Worm (Caenorhabditis elegans) whole organism, early embryonic: ENCODE measurements around the gene F28F5.4.

Experiments
- ama-1 ChIP-seq: fragments of 150-350 bp; optimal IDR thresholded peaks from 2 replicates; lab custom pipeline; 2014
- ceh-36 ChIP-seq: sonication (generic microtip); optimal IDR thresholded peaks from 2 replicates; lab custom pipeline; 2016; ENCODE audit warnings: missing genetic modification characterization, inconsistent platforms, missing compliant biosample characterization
- ets-7 ChIP-seq: sonication (generic microtip); optimal IDR thresholded peaks from 2 replicates; lab custom pipeline; 2016; ENCODE audit warnings: missing genotype, missing genetic modification characterization, missing compliant biosample characterization
- flt-1 ChIP-seq: fragments of 200-800 bp; sonication (Bioruptor generic); IDR thresholded peaks from 2 replicates; pipeline ENCODE4 v1.3.6; 2022; ENCODE audit warnings: missing genetic modification characterization, missing compliant biosample characterization
- hmg-4 ChIP-seq: fragments of 200-800 bp; sonication (Bioruptor generic); optimal IDR thresholded peaks from 2 replicates; lab custom pipeline; 2018; ENCODE audit warnings: mild to moderate bottlenecking, missing genetic modification characterization, missing compliant biosample characterization
- pes-1 ChIP-seq: fragments of 200-800 bp; sonication (Bioruptor generic); IDR thresholded peaks from 2 replicates; pipeline ENCODE4 v1.3.6; 2022; ENCODE audit warnings: missing genetic modification reagents, missing genetic modification characterization, missing compliant biosample characterization
- sea-1 ChIP-seq: fragments of 200-800 bp; sonication (Bioruptor generic); conservative IDR thresholded peaks from 2 replicates; pipeline ENCODE4 v1.3.6; 2022; ENCODE audit warnings: missing genetic modification characterization, missing compliant biosample characterization
- tbx-11 ChIP-seq: fragments of 200-800 bp; sonication (Bioruptor generic); IDR thresholded peaks from 2 replicates; pipeline ENCODE4 v1.3.6; 2022; ENCODE audit warnings: missing genetic modification characterization, missing compliant biosample characterization

- TF ChIP-seq sea-1 (GFP tag; lab: Robert Waterston, UW) = no peak
- no peak for TF ChIP-seq ama-1 (lab: Kevin White, UChicago)
- no peak for TF ChIP-seq tbx-11 (GFP tag; lab: Robert Waterston, UW)
- no peak for TF ChIP-seq ets-7 (tag; lab: Kevin White, UChicago)
- TF ChIP-seq pes-1 (GFP tag; lab: Robert Waterston, UW) = no peak
- no peak for TF ChIP-seq hmg-4 (GFP tag; lab: Kevin White, UChicago)
- TF ChIP-seq ceh-36 (tag; lab: Kevin White, UChicago) = no peak
- TF ChIP-seq flt-1 = no peak
These were observed 40.6 kb upstream of the F28F5.4 start for ce11 chrIII:6857390-6857848.
